Worm (Caenorhabditis elegans): ENCODE results near the gene dpy-9.

dpy-9 gene

DNA sequence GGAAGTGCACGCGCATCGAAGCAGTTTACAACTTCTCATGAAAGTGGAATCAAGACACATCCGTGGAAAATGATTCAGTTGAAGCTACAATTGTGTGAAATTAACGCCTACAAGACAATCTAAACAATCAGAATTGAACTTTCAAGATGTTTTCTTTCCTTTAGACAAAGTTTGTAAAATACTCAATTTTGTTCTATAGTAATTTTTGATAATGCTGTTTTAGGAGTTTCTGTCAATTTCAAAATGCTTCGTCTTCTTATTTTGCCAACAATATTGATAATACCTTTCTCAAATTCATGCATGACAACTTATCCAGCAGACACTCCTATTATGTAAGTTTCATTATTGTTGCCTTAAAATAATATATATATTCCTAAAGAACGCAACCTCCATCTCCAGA is 10.1 kb upstream of the dpy-9 start, which contains the start of gene T21D12.11:
T21D12.11 (plus strand) TSS at position 301 of the 400 bp plus-strand sequence.
- TF ChIP-seq lin-26 (GFP tag; IDR thresholded peaks at IDR 0.05) (no peak), tbp1 (GFP tag; optimal IDR thresholded peaks at IDR 0.05) (no peak), F52B5.7 (tag; optimal IDR thresholded peaks at IDR 0.05) (no peak), sea-2 (GFP tag; IDR thresholded peaks at IDR 0.05) (no peak), hsf-1 (GFP tag; IDR thresholded peaks at IDR 0.05) (no peak), nfya-2 (GFP tag; IDR thresholded peaks at IDR 0.05) (no peak), cebp-2 (GFP tag; IDR thresholded peaks at IDR 0.05) (no peak), ekl-4 (GFP tag; IDR thresholded peaks at IDR 0.05) (no peak), nhr-179 (tag; optimal IDR thresholded peaks at IDR 0.05) (no peak), tlf-1 (GFP tag; optimal IDR thresholded peaks at IDR 0.05) (no peak), T26A5.8 (tag; optimal IDR thresholded peaks at IDR 0.05) (no peak), C06A6.2 (GFP tag; conservative IDR thresholded peaks at IDR 0.05) (no peak), hlh-26 (GFP tag; conservative IDR thresholded peaks at IDR 0.05) (no peak), fkh-3 (tag; optimal IDR thresholded peaks at IDR 0.05) (no peak), hrde-1 (tag; optimal IDR thresholded peaks at IDR 0.05; ENCODE audit: borderline replicate concordance) (no peak), F39B2.1 (GFP tag; IDR thresholded peaks at IDR 0.05) (no peak), dpff-1 (tag; optimal IDR thresholded peaks at IDR 0.05) (no peak), unc-62 (GFP tag; optimal IDR thresholded peaks at IDR 0.05) (no peak)

DNA sequence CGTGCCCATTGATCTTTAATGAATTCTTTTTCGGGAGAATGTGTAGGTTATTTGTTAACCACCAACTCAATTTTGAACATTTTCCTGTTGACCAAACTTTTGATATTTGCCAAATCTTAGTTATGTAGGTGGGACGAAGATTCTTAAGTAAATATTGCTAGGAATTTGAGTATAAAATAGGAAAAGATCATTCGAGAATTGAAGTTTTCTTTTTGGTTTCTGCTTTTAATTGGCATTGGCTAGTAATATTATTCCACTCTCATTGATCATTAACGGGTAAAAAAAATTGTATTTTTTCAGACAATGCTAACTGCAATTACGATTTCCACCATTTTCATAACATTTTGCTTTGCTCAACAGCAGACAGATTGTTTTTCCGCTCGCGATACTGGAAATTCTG is 7.1 kb upstream of the dpy-9 start, which contains the start of gene T21D12.12:
T21D12.12 (plus strand) TSS at position 301 of the 400 bp plus-strand sequence.
- TF ChIP-seq tbx-9 (tag; optimal IDR thresholded peaks at IDR 0.05; ENCODE audit: borderline replicate concordance) (no peak), ZK185.1 (tag; optimal IDR thresholded peaks at IDR 0.05; ENCODE audit: poor library complexity, severe bottlenecking) (no peak), B0261.1 (tag; optimal IDR thresholded peaks at IDR 0.05) (no peak), ceh-91 (GFP tag; IDR thresholded peaks at IDR 0.05) (no peak), lin-35 (GFP tag; optimal IDR thresholded peaks at IDR 0.05) (no peak), T26A5.8 (tag; optimal IDR thresholded peaks at IDR 0.05) (no peak), F57A8.1 (GFP tag; optimal IDR thresholded peaks at IDR 0.05) (no peak), snpc-1.3 (tag; optimal IDR thresholded peaks at IDR 0.05; ENCODE audit: insufficient read depth) (no peak), gei-17 (GFP tag; optimal IDR thresholded peaks at IDR 0.05) (no peak), athp-1 (tag; optimal IDR thresholded peaks at IDR 0.05) (no peak), Y53G8AR.9 (GFP tag; conservative IDR thresholded peaks at IDR 0.05) (no peak), madf-10 (tag; optimal IDR thresholded peaks at IDR 0.05) (no peak)

DNA sequence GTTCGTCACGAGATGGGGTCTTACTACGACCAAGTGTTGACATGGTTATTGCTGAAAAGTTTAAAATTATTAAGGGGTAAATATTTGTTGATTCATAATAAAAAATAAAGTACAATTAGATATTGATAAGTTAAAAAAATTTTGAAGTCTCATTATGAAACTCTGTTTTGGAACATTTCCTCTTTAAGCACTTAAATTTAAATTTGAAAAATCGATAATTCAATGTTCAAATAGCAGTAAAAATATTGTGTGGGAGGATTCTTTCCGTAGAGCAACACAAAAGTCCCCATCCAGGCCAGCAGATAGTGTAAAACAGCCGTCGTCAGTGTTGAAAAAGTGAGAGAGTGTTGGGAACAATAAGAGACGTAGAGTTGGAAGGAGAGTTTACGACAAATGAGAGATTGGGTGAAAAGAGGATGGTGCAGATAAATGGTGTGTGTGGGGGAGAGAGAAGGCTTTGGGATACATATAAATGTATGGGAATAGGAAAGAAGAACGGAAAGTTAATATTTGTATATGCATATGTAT is 5.2 kb upstream of the dpy-9 start, which contains the start of gene pat-6:
pat-6 (minus strand) TSS at position 51 of the 528 bp plus-strand sequence.
- TF ChIP-seq hmg-1.2 (GFP tag; IDR thresholded peaks at IDR 0.05) (peak; percentile 80; the same call in 1 of the 2 replicates), attf-3 (GFP tag; conservative IDR thresholded peaks at IDR 0.05) (no peak), lin-35 (GFP tag; optimal IDR thresholded peaks at IDR 0.05) (peak in 1 of 3 experiments; percentile 34)

DNA sequence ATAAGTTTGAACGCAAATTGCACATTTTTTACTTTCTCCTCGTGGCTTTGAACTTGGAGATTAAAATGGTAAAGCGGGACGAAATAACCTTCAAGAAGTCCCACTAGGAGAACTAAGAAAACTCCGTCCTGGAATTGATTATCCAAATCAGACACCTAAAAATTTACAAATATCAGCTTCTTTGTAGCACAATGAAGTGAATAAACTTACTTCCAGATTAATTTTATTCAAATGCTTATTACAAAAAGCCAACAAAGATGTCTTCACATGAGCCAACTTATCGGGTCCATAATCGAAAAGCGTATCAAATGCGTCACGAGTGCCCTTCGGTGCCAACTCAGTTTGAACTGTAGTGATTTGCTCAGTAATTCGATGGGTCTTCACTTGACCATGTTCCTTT is 3.5 kb upstream of the dpy-9 start:
- TF ChIP-seq bed-2 (GFP tag; IDR thresholded peaks at IDR 0.05) (no peak), lir-1 (GFP tag; conservative IDR thresholded peaks at IDR 0.05) (no peak), ZK185.1 (tag; optimal IDR thresholded peaks at IDR 0.05; ENCODE audit: poor library complexity, severe bottlenecking) (no peak), C06A6.2 (GFP tag; conservative IDR thresholded peaks at IDR 0.05) (no peak), mxl-1 (tag; optimal IDR thresholded peaks at IDR 0.05) (no peak), ceh-27 (GFP tag; optimal IDR thresholded peaks at IDR 0.05) (no peak), F57C9.4 (tag; optimal IDR thresholded peaks at IDR 0.05) (no peak), ceh-100 (GFP tag; IDR thresholded peaks at IDR 0.05) (no peak)

Measured in whole organism, young adult.